Worm (Caenorhabditis elegans) whole organism, L4 larva: ENCODE measurements around the gene pdzd-8.

Experiments
- ama-1 ChIP-seq: fragments of 150-350 bp; optimal IDR thresholded peaks from 2 replicates; lab custom pipeline; 2014; ENCODE audit warnings: inconsistent platforms, mixed read lengths
- ceh-62 ChIP-seq: sonication (generic microtip); optimal IDR thresholded peaks from 2 replicates; lab custom pipeline; 2017; ENCODE audit warnings: missing biosample characterization, missing genetic modification characterization
- mdl-1 ChIP-seq, 2 experiments: fragments of 150-350 bp in 1 of 2; sonication (generic microtip) in 1 of 2; optimal IDR thresholded peaks; 2 replicates each; lab custom pipeline; 2014 to 2017; ENCODE audit warnings: missing biosample characterization in 2 of 2, missing genetic modification characterization in 2 of 2
- nhr-10 ChIP-seq: fragments of 150-350 bp; optimal IDR thresholded peaks from 2 replicates; lab custom pipeline; 2014; ENCODE audit warnings: missing biosample characterization, missing genetic modification characterization
- nhr-28 ChIP-seq: fragments of 150-350 bp; optimal IDR thresholded peaks from 2 replicates; lab custom pipeline; 2014; ENCODE audit warnings: missing biosample characterization, missing genetic modification characterization
- nhr-76 ChIP-seq: fragments of 150-350 bp; optimal IDR thresholded peaks from 2 replicates; lab custom pipeline; 2014; ENCODE audit warnings: missing biosample characterization, missing genetic modification characterization
- pqm-1 ChIP-seq: sonication (generic microtip); optimal IDR thresholded peaks from 2 replicates; lab custom pipeline; 2017; ENCODE audit warnings: missing biosample characterization, missing genetic modification characterization
- snpc-4 ChIP-seq: fragments of 150-350 bp; optimal IDR thresholded peaks from 2 replicates; lab custom pipeline; 2014; ENCODE audit warnings: missing biosample characterization, missing genetic modification characterization
- unc-130 ChIP-seq: sonication (generic microtip); optimal IDR thresholded peaks from 2 replicates; lab custom pipeline; 2016; ENCODE audit warnings: missing genetic modification reagents, missing genetic modification characterization, missing compliant biosample characterization
- unc-39 ChIP-seq: sonication (generic microtip); optimal IDR thresholded peaks from 2 replicates; lab custom pipeline; 2017; ENCODE audit warnings: missing biosample characterization, missing genetic modification characterization
- unc-62 ChIP-seq, 3 experiments: fragments of 150-350 bp in 1 of 3; sonication (generic microtip); optimal IDR thresholded peaks in 2 of 3; peaks in 1 of 3; 1 replicate in 1 of 3; 2 replicates in 2 of 3; lab custom pipeline; 2014 to 2017; ENCODE audit warnings: missing biosample characterization in 3 of 3, missing genetic modification characterization in 3 of 3, missing genetic modification reagents in 3 of 3, missing genotype in 1 of 3
- zag-1 ChIP-seq: fragments of 150-350 bp; optimal IDR thresholded peaks from 2 replicates; lab custom pipeline; 2014; ENCODE audit warnings: missing biosample characterization, missing genetic modification characterization
- ztf-11 ChIP-seq: fragments of 150-350 bp; optimal IDR thresholded peaks from 2 replicates; lab custom pipeline; 2014; ENCODE audit warnings: missing biosample characterization, missing genetic modification characterization

DNA sequence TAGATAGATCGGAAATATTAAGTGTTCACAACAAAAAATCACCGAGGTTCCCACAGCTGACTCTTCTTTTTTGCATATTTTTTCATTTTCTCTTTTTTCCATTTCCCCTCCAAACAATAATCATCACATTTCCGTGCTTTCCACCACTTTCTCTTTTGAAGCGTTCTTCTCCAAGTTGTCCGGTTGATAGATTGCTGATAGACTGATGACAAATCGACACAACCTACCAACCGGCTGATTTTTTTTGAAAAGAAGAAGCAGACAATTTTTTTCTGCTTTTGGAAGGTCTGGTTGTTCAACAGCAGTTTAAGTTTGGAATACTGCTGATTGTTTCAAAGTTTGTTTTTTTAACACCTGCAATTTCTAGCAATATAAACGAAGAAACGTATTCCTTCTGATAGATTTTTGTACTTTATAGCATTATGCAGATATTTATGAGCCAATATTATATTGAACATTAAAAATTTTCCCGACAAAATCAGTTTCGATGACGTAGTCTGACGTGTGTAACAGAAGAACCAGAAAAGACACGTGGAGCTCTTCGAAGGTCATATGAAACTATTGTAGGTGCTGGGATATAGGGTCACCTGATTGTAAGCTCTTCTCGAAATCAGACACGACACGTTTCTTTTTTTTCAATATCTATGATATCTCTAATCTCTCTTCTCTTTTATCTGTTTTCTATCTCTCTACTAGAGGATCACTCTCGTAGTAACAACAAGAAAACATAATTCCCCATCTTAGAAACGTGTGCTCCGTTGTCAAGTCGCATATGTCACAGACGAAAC, 589 bp upstream of the pdzd-8 start:
- TF ChIP-seq unc-39 (tag; lab: Kevin White, UChicago): no peak
- TF ChIP-seq nhr-28: no peak
- TF ChIP-seq zag-1: no peak
- no peak for TF ChIP-seq ama-1 (lab: Kevin White, UChicago)
- no peak for TF ChIP-seq unc-62 (GFP tag; optimal IDR thresholded peaks at IDR 0.05 in 1 of 2; lab: Kevin White, UChicago)
- no peak for TF ChIP-seq unc-62 (tag; optimal IDR thresholded peaks at IDR 0.05; lab: Kevin White, UChicago)
- no peak for TF ChIP-seq mdl-1 (tag; optimal IDR thresholded peaks at IDR 0.05; lab: Kevin White, UChicago)
- no peak for TF ChIP-seq ztf-11 (tag; lab: Kevin White, UChicago)
- no peak for TF ChIP-seq ceh-62
- TF ChIP-seq nhr-10 (tag; lab: Kevin White, UChicago): no peak
- no peak for TF ChIP-seq pqm-1 (tag; lab: Kevin White, UChicago)
- TF ChIP-seq unc-130 (GFP tag; lab: Kevin White, UChicago): no peak
- TF ChIP-seq snpc-4: no peak
- no peak for TF ChIP-seq nhr-76 (tag; lab: Kevin White, UChicago)
